Fruit fly (Drosophila melanogaster) whole organism, embryonic: ENCODE results near the gene CG43273.

Source experiments
- Aef1 ChIP-seq: fragments of 200-800 bp; sonication (Bioruptor generic); IDR thresholded peaks from 3 replicates; pipeline ENCODE4 v1.3.6; 2022; ENCODE audit warnings: missing biosample characterization, missing genetic modification characterization
- CG10209 ChIP-seq: fragments of 200-800 bp; sonication (Bioruptor generic); optimal IDR thresholded peaks from 3 replicates; lab custom pipeline; 2017; ENCODE audit warnings: missing biosample characterization, mild to moderate bottlenecking, missing genetic modification characterization, missing genetic modification reagents
- CG10267 ChIP-seq: fragments of 200-800 bp; sonication (Bioruptor generic); optimal IDR thresholded peaks from 2 replicates; lab custom pipeline; 2018; ENCODE audit warnings: missing biosample characterization, mild to moderate bottlenecking, missing genetic modification characterization, moderate library complexity
- CG10366 ChIP-seq: fragments of 200-800 bp; sonication (Bioruptor generic); IDR thresholded peaks from 2 replicates; pipeline ENCODE4 v1.3.6; 2022; ENCODE audit warnings: missing biosample characterization, missing genetic modification characterization
- CG12391 ChIP-seq: fragments of 200-800 bp; sonication (Bioruptor generic); optimal IDR thresholded peaks from 3 replicates; lab custom pipeline; 2018; ENCODE audit warnings: missing biosample characterization, mild to moderate bottlenecking, missing genetic modification characterization, moderate library complexity
- CG13424 ChIP-seq: fragments of 200-800 bp; sonication (Bioruptor generic); optimal IDR thresholded peaks from 2 replicates; lab custom pipeline; 2019; ENCODE audit warnings: missing biosample characterization, mild to moderate bottlenecking, missing genetic modification characterization, moderate library complexity
- CG13775 ChIP-seq: fragments of 200-800 bp; sonication (Bioruptor generic); optimal IDR thresholded peaks from 3 replicates; lab custom pipeline; 2017; ENCODE audit warnings: missing biosample characterization, mild to moderate bottlenecking, missing genetic modification characterization
- CG14441 ChIP-seq: fragments of 200-800 bp; sonication (Bioruptor generic); IDR thresholded peaks from 2 replicates; pipeline ENCODE4 v1.3.6; 2022; ENCODE audit warnings: missing biosample characterization, missing genetic modification characterization
- CG14860 ChIP-seq: fragments of 200-800 bp; sonication (Bioruptor generic); IDR thresholded peaks from 3 replicates; pipeline ENCODE4 v1.3.6; 2022; ENCODE audit warnings: missing biosample characterization, missing genetic modification characterization; ENCODE audit not compliant: partially characterized antibody
- CG1602 ChIP-seq: fragments of 200-800 bp; sonication (Bioruptor generic); optimal IDR thresholded peaks from 3 replicates; lab custom pipeline; 2016; ENCODE audit warnings: missing biosample characterization, missing genetic modification characterization
- CG17385 ChIP-seq: fragments of 200-800 bp; sonication (Bioruptor generic); optimal IDR thresholded peaks from 3 replicates; lab custom pipeline; 2018; ENCODE audit warnings: missing biosample characterization, mild to moderate bottlenecking, missing genetic modification characterization
- CG18262 ChIP-seq: fragments of 200-800 bp; optimal IDR thresholded peaks from 3 replicates; lab custom pipeline; 2019; ENCODE audit warnings: missing biosample characterization, mild to moderate bottlenecking, missing genetic modification characterization, moderate library complexity
- CG18764 ChIP-seq: fragments of 200-800 bp; sonication (Bioruptor generic); optimal IDR thresholded peaks from 3 replicates; lab custom pipeline; 2016; ENCODE audit warnings: missing biosample characterization, missing genetic modification characterization
- CG3065 ChIP-seq: fragments of 200-800 bp; sonication (Bioruptor generic); optimal IDR thresholded peaks from 2 replicates; lab custom pipeline; 2016; ENCODE audit warnings: missing biosample characterization, missing genetic modification characterization
- CG32532 ChIP-seq: fragments of 200-800 bp; sonication (Bioruptor generic); IDR thresholded peaks from 2 replicates; pipeline ENCODE4 v1.3.6; 2022; ENCODE audit warnings: missing biosample characterization, missing genetic modification characterization
- CG3281 ChIP-seq: fragments of 200-800 bp; sonication (Bioruptor generic); optimal IDR thresholded peaks from 3 replicates; lab custom pipeline; 2017; ENCODE audit warnings: missing biosample characterization, mild to moderate bottlenecking, missing genetic modification characterization
- CG34376 ChIP-seq: fragments of 200-800 bp; sonication (Bioruptor generic); optimal IDR thresholded peaks from 2 replicates; lab custom pipeline; 2018; ENCODE audit warnings: missing biosample characterization, mild to moderate bottlenecking, missing genetic modification characterization
- CG3847 ChIP-seq: fragments of 200-800 bp; sonication (Bioruptor generic); IDR thresholded peaks from 2 replicates; pipeline ENCODE4 v1.3.6; 2022; ENCODE audit warnings: missing biosample characterization, missing genetic modification characterization
- CG6791 ChIP-seq: fragments of 200-800 bp; sonication (Bioruptor generic); IDR thresholded peaks from 3 replicates; pipeline ENCODE4 v1.3.6; 2022; ENCODE audit warnings: missing biosample characterization, missing genetic modification characterization; ENCODE audit not compliant: partially characterized antibody
- CG7556 ChIP-seq: fragments of 200-800 bp; sonication (Bioruptor generic); optimal IDR thresholded peaks from 2 replicates; lab custom pipeline; 2017; ENCODE audit warnings: missing biosample characterization, mild to moderate bottlenecking, missing genetic modification characterization
- Chrac-16 ChIP-seq: fragments of 200-800 bp; sonication (Bioruptor generic); optimal IDR thresholded peaks from 3 replicates; lab custom pipeline; 2016; ENCODE audit warnings: missing biosample characterization, missing genetic modification characterization
- E2f1 ChIP-seq: fragments of 200-800 bp; sonication (Bioruptor generic); IDR thresholded peaks from 2 replicates; pipeline ENCODE4 v1.3.6; 2022; ENCODE audit warnings: missing biosample characterization, missing genetic modification characterization
- E2f2 ChIP-seq: fragments of 200-800 bp; sonication (Bioruptor generic); IDR thresholded peaks from 2 replicates; pipeline ENCODE4 v1.3.6; 2022; ENCODE audit warnings: missing biosample characterization, missing genetic modification characterization
- Fer2 ChIP-seq: fragments of 200-800 bp; sonication (Bioruptor generic); optimal IDR thresholded peaks from 2 replicates; lab custom pipeline; 2018; ENCODE audit warnings: missing biosample characterization, mild to moderate bottlenecking, missing genetic modification characterization, moderate library complexity
- Gsc ChIP-seq: fragments of 200-800 bp; sonication (Bioruptor generic); IDR thresholded peaks from 2 replicates; pipeline ENCODE4 v1.3.6; 2022; ENCODE audit warnings: missing biosample characterization, missing genetic modification characterization
- Gug ChIP-seq: fragments of 200-800 bp; sonication (Bioruptor generic); IDR thresholded peaks from 4 replicates; pipeline ENCODE4 v1.3.6; 2022; ENCODE audit warnings: missing biosample characterization, missing genetic modification characterization
- Sox100B ChIP-seq: fragments of 200-800 bp; sonication (Bioruptor generic); optimal IDR thresholded peaks from 3 replicates; lab custom pipeline; 2018; ENCODE audit warnings: missing biosample characterization, mild to moderate bottlenecking, missing genetic modification characterization
- TFAM ChIP-seq: fragments of 200-800 bp; sonication (Bioruptor generic); optimal IDR thresholded peaks from 2 replicates; lab custom pipeline; 2017; ENCODE audit warnings: missing biosample characterization, missing genetic modification characterization, inconsistent platforms
- Taf1 ChIP-seq: fragments of 200-800 bp; sonication (Bioruptor generic); IDR thresholded peaks from 2 replicates; pipeline ENCODE4 v1.3.6; 2022; ENCODE audit warnings: missing biosample characterization, missing genetic modification characterization
- ac ChIP-seq: fragments of 200-800 bp; sonication (Bioruptor generic); optimal IDR thresholded peaks from 3 replicates; lab custom pipeline; 2017; ENCODE audit warnings: missing biosample characterization, mild to moderate bottlenecking, missing genetic modification characterization
- bsh ChIP-seq, 2 experiments: fragments of 200-800 bp; sonication (Bioruptor generic); optimal IDR thresholded peaks; 2 replicates each; lab custom pipeline; 2017 to 2018; ENCODE audit warnings: mild to moderate bottlenecking in 2 of 2, missing biosample characterization in 2 of 2, missing genetic modification characterization in 2 of 2, moderate library complexity in 1 of 2
- chn ChIP-seq: fragments of 200-800 bp; sonication (Bioruptor generic); optimal IDR thresholded peaks from 2 replicates; lab custom pipeline; 2016; ENCODE audit warnings: missing biosample characterization, missing genetic modification characterization
- dmrt99B ChIP-seq: fragments of 200-800 bp; sonication (Bioruptor generic); optimal IDR thresholded peaks from 2 replicates; lab custom pipeline; 2018; ENCODE audit warnings: missing biosample characterization, mild to moderate bottlenecking, missing genetic modification characterization, moderate library complexity
- gcm2 ChIP-seq: fragments of 200-800 bp; sonication (Bioruptor generic); optimal IDR thresholded peaks from 2 replicates; lab custom pipeline; 2016; ENCODE audit warnings: missing biosample characterization, missing genetic modification characterization
- grau ChIP-seq: fragments of 200-800 bp; optimal IDR thresholded peaks from 3 replicates; lab custom pipeline; 2019; ENCODE audit warnings: missing biosample characterization, mild to moderate bottlenecking, missing genetic modification characterization, moderate library complexity
- gsb-n ChIP-seq: fragments of 200-800 bp; sonication (Bioruptor generic); optimal IDR thresholded peaks from 3 replicates; lab custom pipeline; 2018; ENCODE audit warnings: missing biosample characterization, mild to moderate bottlenecking, missing genetic modification characterization
- ind ChIP-seq: fragments of 200-800 bp; sonication (Bioruptor generic); optimal IDR thresholded peaks from 3 replicates; lab custom pipeline; 2016; ENCODE audit warnings: missing biosample characterization, missing genetic modification characterization
- jumu ChIP-seq: fragments of 200-800 bp; sonication (Bioruptor generic); optimal IDR thresholded peaks from 3 replicates; lab custom pipeline; 2016; ENCODE audit warnings: missing biosample characterization, missing genetic modification characterization
- kah ChIP-seq: fragments of 200-800 bp; sonication (Bioruptor generic); optimal IDR thresholded peaks from 2 replicates; lab custom pipeline; 2018; ENCODE audit warnings: missing biosample characterization, mild to moderate bottlenecking, missing genetic modification characterization
- lab ChIP-seq: fragments of 200-800 bp; sonication (Bioruptor generic); optimal IDR thresholded peaks from 3 replicates; lab custom pipeline; 2017; ENCODE audit warnings: missing biosample characterization, missing genetic modification characterization, mild to moderate bottlenecking, moderate library complexity, missing genetic modification reagents
- maf-S ChIP-seq: fragments of 200-800 bp; sonication (Bioruptor generic); optimal IDR thresholded peaks from 2 replicates; lab custom pipeline; 2016; ENCODE audit warnings: missing biosample characterization, missing genetic modification characterization
- nmo ChIP-seq: fragments of 200-800 bp; sonication (Bioruptor generic); optimal IDR thresholded peaks from 2 replicates; lab custom pipeline; 2018; ENCODE audit warnings: missing biosample characterization, mild to moderate bottlenecking, missing genetic modification characterization, moderate library complexity
- org-1 ChIP-seq: fragments of 200-800 bp; sonication (Bioruptor generic); optimal IDR thresholded peaks from 2 replicates; lab custom pipeline; 2017; ENCODE audit warnings: missing biosample characterization, missing genetic modification characterization
- pfk ChIP-seq: fragments of 200-800 bp; sonication (Bioruptor generic); optimal IDR thresholded peaks from 2 replicates; lab custom pipeline; 2018; ENCODE audit warnings: missing biosample characterization, mild to moderate bottlenecking, missing genetic modification characterization, moderate library complexity
- pita ChIP-seq: fragments of 200-800 bp; sonication (Bioruptor generic); optimal IDR thresholded peaks from 2 replicates; lab custom pipeline; 2017; ENCODE audit warnings: missing biosample characterization, mild to moderate bottlenecking, missing genetic modification characterization
- sd ChIP-seq: fragments of 200-800 bp; sonication (Bioruptor generic); optimal IDR thresholded peaks from 3 replicates; lab custom pipeline; 2018; ENCODE audit warnings: missing biosample characterization, mild to moderate bottlenecking, missing genetic modification characterization, moderate library complexity
- sna ChIP-seq: fragments of 200-800 bp; sonication (Bioruptor generic); IDR thresholded peaks from 2 replicates; pipeline ENCODE4 v1.3.6; 2022; ENCODE audit warnings: missing biosample characterization, missing genetic modification characterization; ENCODE audit not compliant: partially characterized antibody
- sqz ChIP-seq: fragments of 200-800 bp; sonication (Bioruptor generic); optimal IDR thresholded peaks from 3 replicates; lab custom pipeline; 2018; ENCODE audit warnings: missing biosample characterization, mild to moderate bottlenecking, missing genetic modification characterization
- tap ChIP-seq: fragments of 200-800 bp; optimal IDR thresholded peaks from 3 replicates; lab custom pipeline; 2019; ENCODE audit warnings: missing biosample characterization, mild to moderate bottlenecking, missing genetic modification characterization, moderate library complexity

The CG43273 gene

dm6 chr3R:24864719-24865400 is 34.8 kb downstream of the CG43273 start, which contains the start of the genes Srg1 and Elal (continued):
- TF ChIP-seq E2f1 (GFP tag; lab: Robert Waterston, UW) = 0 out of 2 replicates have a peak, but pooled peaks have one; percentile 17
- no peak for TF ChIP-seq Gsc (GFP tag; lab: Robert Waterston, UW)
- TF ChIP-seq CG14441 = 0 out of 2 replicates have a peak, but pooled peaks have one; percentile 5
- TF ChIP-seq gcm2 (GFP tag; lab: Kevin White, UChicago) = no peak
- TF ChIP-seq CG6791 (GFP tag; lab: Robert Waterston, UW) = no peak
- TF ChIP-seq gsb-n = peak; percentile 5
- no peak for TF ChIP-seq sqz
- TF ChIP-seq org-1 (GFP tag; lab: Kevin White, UChicago) = no peak
- TF ChIP-seq CG3847 (GFP tag; lab: Robert Waterston, UW) = peak; percentile 31; the same call in 1 of the 2 replicates
- no peak for TF ChIP-seq lab (GFP tag; lab: Kevin White, UChicago)
- no peak for TF ChIP-seq tap (tag; lab: Kevin White, UChicago)
- TF ChIP-seq ind (GFP tag; lab: Kevin White, UChicago) = peak; percentile 12
- no peak for TF ChIP-seq sd
- no peak for TF ChIP-seq pita (GFP tag; lab: Kevin White, UChicago)
- TF ChIP-seq CG18764 (GFP tag; lab: Kevin White, UChicago) = no peak
- TF ChIP-seq bsh (GFP tag; optimal IDR thresholded peaks at IDR 0.05; lab: Kevin White, UChicago) = peak in 1 of 2 experiments; percentile 22
- TF ChIP-seq CG17385 (GFP tag; lab: Kevin White, UChicago) = peak; percentile 0
- no peak for TF ChIP-seq jumu (GFP tag; lab: Kevin White, UChicago)
- 0 out of 2 replicates have a peak, but pooled peaks have one; percentile 21 for TF ChIP-seq Taf1 (GFP tag; lab: Robert Waterston, UW)
- no peak for TF ChIP-seq Gug
- TF ChIP-seq CG13424 (tag; lab: Kevin White, UChicago) = peak; percentile 10
- TF ChIP-seq CG1602 (GFP tag; lab: Kevin White, UChicago) = no peak
- no peak for TF ChIP-seq CG3065
- TF ChIP-seq nmo (GFP tag; lab: Kevin White, UChicago) = peak; percentile 41
- peak; percentile 28; the same call in 1 of the 2 replicates for TF ChIP-seq E2f2
- peak; percentile 33 for TF ChIP-seq CG7556
- peak; percentile 53; the same call in 1 of the 2 replicates for TF ChIP-seq CG32532 (GFP tag; lab: Robert Waterston, UW)
- TF ChIP-seq kah = no peak
- TF ChIP-seq CG12391 (tag; lab: Kevin White, UChicago) = peak; percentile 44
- peak; percentile 4 for TF ChIP-seq Chrac-16 (GFP tag; lab: Kevin White, UChicago)
- TF ChIP-seq sna = no peak
- TF ChIP-seq CG13775 (GFP tag; lab: Kevin White, UChicago) = peak; percentile 7
- no peak for TF ChIP-seq chn (GFP tag; lab: Kevin White, UChicago)
- TF ChIP-seq CG10267 (tag; lab: Kevin White, UChicago) = peak; percentile 32
- TF ChIP-seq Sox100B (GFP tag; lab: Kevin White, UChicago) = no peak
- peak; percentile 59 for TF ChIP-seq grau
- no peak for TF ChIP-seq ac (GFP tag; lab: Kevin White, UChicago)
- peak; percentile 26; the same call in 1 of the 2 replicates for TF ChIP-seq CG10366 (GFP tag; lab: Robert Waterston, UW)
- no peak for TF ChIP-seq dmrt99B (tag; lab: Kevin White, UChicago)
- TF ChIP-seq maf-S = no peak
- TF ChIP-seq CG10209 = peak; percentile 6
- peak; percentile 62 for TF ChIP-seq CG34376 (GFP tag; lab: Kevin White, UChicago)
- no peak for TF ChIP-seq CG18262 (tag; lab: Kevin White, UChicago)
- TF ChIP-seq TFAM (GFP tag; lab: Kevin White, UChicago) = no peak
- TF ChIP-seq Fer2 = peak; percentile 6
- TF ChIP-seq Aef1 (GFP tag; lab: Robert Waterston, UW) = no peak
- peak; percentile 19 for TF ChIP-seq CG3281 (GFP tag; lab: Kevin White, UChicago)
- TF ChIP-seq CG14860 (GFP tag; lab: Robert Waterston, UW) = no peak
- TF ChIP-seq pfk = peak; percentile 30
